Fruit fly (Drosophila melanogaster) whole organism, embryonic: ENCODE measurements around the gene put.

Experiments used
- ATbp ChIP-seq: fragments of 200-800 bp; sonication (Bioruptor generic); optimal IDR thresholded peaks from 2 replicates; lab custom pipeline; 2017; ENCODE audit warnings: missing biosample characterization, mild to moderate bottlenecking, missing genetic modification characterization, missing genetic modification reagents
- CG10274 ChIP-seq: fragments of 200-800 bp; sonication (Bioruptor generic); optimal IDR thresholded peaks from 3 replicates; lab custom pipeline; 2017; ENCODE audit warnings: missing biosample characterization, mild to moderate bottlenecking, missing genetic modification characterization
- CG10431 ChIP-seq: fragments of 200-800 bp; sonication (Bioruptor generic); optimal IDR thresholded peaks from 3 replicates; lab custom pipeline; 2018; ENCODE audit warnings: missing biosample characterization, mild to moderate bottlenecking, missing genetic modification characterization
- CG10462 ChIP-seq: fragments of 200-800 bp; sonication (Bioruptor generic); optimal IDR thresholded peaks from 2 replicates; lab custom pipeline; 2016; ENCODE audit warnings: missing biosample characterization, missing genetic modification characterization
- CG11398 ChIP-seq: fragments of 200-800 bp; sonication (Bioruptor generic); optimal IDR thresholded peaks from 2 replicates; lab custom pipeline; 2016; ENCODE audit warnings: missing biosample characterization, missing genetic modification characterization
- CG12659 ChIP-seq: fragments of 200-800 bp; sonication (Bioruptor generic); optimal IDR thresholded peaks from 3 replicates; lab custom pipeline; 2017; ENCODE audit warnings: mild to moderate bottlenecking, missing biosample characterization, missing genetic modification reagents, missing genetic modification characterization
- CG13287 ChIP-seq: fragments of 200-800 bp; sonication (Bioruptor generic); IDR thresholded peaks from 2 replicates; pipeline ENCODE4 v1.3.6; 2022; ENCODE audit warnings: missing biosample characterization, missing genetic modification characterization; ENCODE audit not compliant: partially characterized antibody
- CG14710 ChIP-seq: fragments of 200-800 bp; sonication (Bioruptor generic); optimal IDR thresholded peaks from 3 replicates; lab custom pipeline; 2019; ENCODE audit warnings: missing biosample characterization, mild to moderate bottlenecking, missing genetic modification characterization, moderate library complexity
- CG15011 ChIP-seq: fragments of 200-800 bp; sonication (Bioruptor generic); optimal IDR thresholded peaks from 3 replicates; lab custom pipeline; 2018; ENCODE audit warnings: missing biosample characterization, mild to moderate bottlenecking, missing genetic modification characterization
- CG2129 ChIP-seq: fragments of 200-800 bp; sonication (Bioruptor generic); IDR thresholded peaks from 2 replicates; pipeline ENCODE4 v1.3.6; 2022; ENCODE audit warnings: missing biosample characterization, missing genetic modification characterization; ENCODE audit not compliant: partially characterized antibody
- CG2202 ChIP-seq: fragments of 200-800 bp; sonication (Bioruptor generic); optimal IDR thresholded peaks from 2 replicates; lab custom pipeline; 2018; ENCODE audit warnings: missing biosample characterization, mild to moderate bottlenecking, missing genetic modification characterization
- CG6272 ChIP-seq: fragments of 200-800 bp; sonication (Bioruptor generic); IDR thresholded peaks from 2 replicates; pipeline ENCODE4 v1.3.6; 2022; ENCODE audit warnings: missing biosample characterization, missing genetic modification characterization
- CG9215 ChIP-seq: fragments of 200-800 bp; sonication (Bioruptor generic); IDR thresholded peaks from 2 replicates; pipeline ENCODE4 v1.3.6; 2022; ENCODE audit warnings: missing biosample characterization, missing genetic modification characterization
- CG9876 ChIP-seq: fragments of 200-800 bp; sonication (Bioruptor generic); optimal IDR thresholded peaks from 2 replicates; lab custom pipeline; 2016; ENCODE audit warnings: missing biosample characterization, missing genetic modification characterization
- D19B ChIP-seq: fragments of 200-800 bp; sonication (Bioruptor generic); optimal IDR thresholded peaks from 2 replicates; lab custom pipeline; 2017; ENCODE audit warnings: missing biosample characterization, mild to moderate bottlenecking, missing genetic modification characterization
- Dp ChIP-seq: fragments of 200-800 bp; sonication (Bioruptor generic); optimal IDR thresholded peaks from 2 replicates; lab custom pipeline; 2018; ENCODE audit warnings: missing biosample characterization, mild to moderate bottlenecking, missing genetic modification characterization, moderate library complexity
- E2f2 ChIP-seq: fragments of 200-800 bp; sonication (Bioruptor generic); IDR thresholded peaks from 2 replicates; pipeline ENCODE4 v1.3.6; 2022; ENCODE audit warnings: missing biosample characterization, missing genetic modification characterization
- Gug ChIP-seq: fragments of 200-800 bp; sonication (Bioruptor generic); IDR thresholded peaks from 4 replicates; pipeline ENCODE4 v1.3.6; 2022; ENCODE audit warnings: missing biosample characterization, missing genetic modification characterization
- Hmx ChIP-seq: fragments of 200-800 bp; sonication (Bioruptor generic); optimal IDR thresholded peaks from 2 replicates; lab custom pipeline; 2016; ENCODE audit warnings: missing biosample characterization, missing genetic modification characterization
- Kr ChIP-seq: fragments of 200-800 bp; sonication (Bioruptor generic); optimal IDR thresholded peaks from 2 replicates; lab custom pipeline; 2017; ENCODE audit warnings: missing biosample characterization, mild to moderate bottlenecking, missing genetic modification characterization
- MBD-R2 ChIP-seq: fragments of 200-800 bp; sonication (Bioruptor generic); IDR thresholded peaks from 2 replicates; pipeline ENCODE4 v1.3.6; 2022; ENCODE audit warnings: missing biosample characterization, missing genetic modification characterization
- Pdp1 ChIP-seq, 2 experiments: fragments of 200-800 bp; sonication (Bioruptor generic); optimal IDR thresholded peaks; 3 replicates each; lab custom pipeline; 2016; ENCODE audit warnings: missing biosample characterization in 2 of 2, missing genetic modification characterization in 2 of 2, mild to moderate bottlenecking in 1 of 2, moderate library complexity in 1 of 2
- Tbp ChIP-seq: fragments of >200 bp; optimal IDR thresholded peaks from 2 replicates; lab custom pipeline; 2018; ENCODE audit warnings: missing biosample characterization, missing genetic modification characterization
- Vsx1 ChIP-seq: fragments of 200-800 bp; sonication (Bioruptor generic); optimal IDR thresholded peaks from 2 replicates; lab custom pipeline; 2017; ENCODE audit warnings: missing biosample characterization, mild to moderate bottlenecking, missing genetic modification characterization, missing genetic modification reagents
- bsh ChIP-seq, 2 experiments: fragments of 200-800 bp; sonication (Bioruptor generic); optimal IDR thresholded peaks; 2 replicates each; lab custom pipeline; 2017 to 2018; ENCODE audit warnings: mild to moderate bottlenecking in 2 of 2, missing biosample characterization in 2 of 2, missing genetic modification characterization in 2 of 2, moderate library complexity in 1 of 2
- crp ChIP-seq, 2 experiments: fragments of 200-800 bp; sonication (Bioruptor generic); optimal IDR thresholded peaks; 2 replicates in 1 of 2; 3 replicates in 1 of 2; lab custom pipeline; 2017; ENCODE audit warnings: missing biosample characterization in 2 of 2, missing genetic modification characterization in 2 of 2, mild to moderate bottlenecking in 1 of 2, moderate library complexity in 1 of 2
- danr ChIP-seq: fragments of 200-800 bp; sonication (Bioruptor generic); IDR thresholded peaks from 2 replicates; pipeline ENCODE4 v1.3.6; 2022; ENCODE audit warnings: missing biosample characterization, missing genetic modification characterization
- eyg ChIP-seq: fragments of 200-800 bp; sonication (Bioruptor generic); optimal IDR thresholded peaks from 3 replicates; lab custom pipeline; 2016; ENCODE audit warnings: missing biosample characterization, missing genetic modification characterization
- fd102C ChIP-seq: fragments of 200-800 bp; sonication (Bioruptor generic); optimal IDR thresholded peaks from 2 replicates; lab custom pipeline; 2018; ENCODE audit warnings: missing biosample characterization, mild to moderate bottlenecking, missing genetic modification characterization, moderate library complexity
- fd96Cb ChIP-seq: fragments of 200-800 bp; sonication (Bioruptor generic); optimal IDR thresholded peaks from 2 replicates; lab custom pipeline; 2018; ENCODE audit warnings: missing biosample characterization, mild to moderate bottlenecking, missing genetic modification characterization, moderate library complexity
- gce ChIP-seq: fragments of 200-800 bp; sonication (Bioruptor generic); IDR thresholded peaks from 3 replicates; pipeline ENCODE4 v1.3.6; 2022; ENCODE audit warnings: missing biosample characterization, missing genetic modification characterization
- grn ChIP-seq: fragments of 200-800 bp; sonication (Bioruptor generic); optimal IDR thresholded peaks from 3 replicates; lab custom pipeline; 2017; ENCODE audit warnings: missing biosample characterization, missing genetic modification characterization
- jigr1 ChIP-seq: fragments of 200-800 bp; sonication (Bioruptor generic); IDR thresholded peaks from 3 replicates; pipeline ENCODE4 v1.3.6; 2022; ENCODE audit warnings: missing biosample characterization, missing genetic modification characterization
- mirr ChIP-seq: fragments of 200-800 bp; sonication (Bioruptor generic); optimal IDR thresholded peaks from 3 replicates; lab custom pipeline; 2018; ENCODE audit warnings: missing biosample characterization, mild to moderate bottlenecking, missing genetic modification characterization
- nmo ChIP-seq: fragments of 200-800 bp; sonication (Bioruptor generic); optimal IDR thresholded peaks from 2 replicates; lab custom pipeline; 2018; ENCODE audit warnings: missing biosample characterization, mild to moderate bottlenecking, missing genetic modification characterization, moderate library complexity
- psq ChIP-seq: fragments of 200-800 bp; sonication (Bioruptor generic); optimal IDR thresholded peaks from 2 replicates; lab custom pipeline; 2017; ENCODE audit warnings: missing biosample characterization, missing genetic modification characterization
- so ChIP-seq: fragments of 200-800 bp; sonication (Bioruptor generic); IDR thresholded peaks from 3 replicates; pipeline ENCODE4 v1.3.6; 2022; ENCODE audit warnings: missing biosample characterization, missing genetic modification characterization
- tup ChIP-seq: fragments of 200-800 bp; sonication (Bioruptor generic); optimal IDR thresholded peaks from 2 replicates; lab custom pipeline; 2016; ENCODE audit warnings: missing biosample characterization, mild to moderate bottlenecking, missing genetic modification characterization, moderate library complexity
- wdn ChIP-seq: fragments of 200-800 bp; sonication (Bioruptor generic); IDR thresholded peaks from 2 replicates; pipeline ENCODE4 v1.3.6; 2022; ENCODE audit warnings: missing biosample characterization, missing genetic modification characterization
- zfh1 ChIP-seq: fragments of 200-800 bp; sonication (Bioruptor generic); IDR thresholded peaks from 3 replicates; pipeline ENCODE4 v1.3.6; 2022; ENCODE audit warnings: missing biosample characterization, missing genetic modification characterization

Gene put

dm6 chr3R:14608892-14609692, 16.4 kb downstream of the put start, which contains the start of gene CG14853 (continued):
- TF ChIP-seq MBD-R2 (GFP tag; lab: Robert Waterston, UW) (no peak), D19B (GFP tag; lab: Kevin White, UChicago) (peak; percentile 87), CG13287 (GFP tag; lab: Robert Waterston, UW) (no peak), bsh (GFP tag; optimal IDR thresholded peaks at IDR 0.05; lab: Kevin White, UChicago) (peak in 1 of 2 experiments; percentile 88), CG9215 (peak; percentile 47), fd102C (GFP tag; lab: Kevin White, UChicago) (no peak), Pdp1 (GFP tag; optimal IDR thresholded peaks at IDR 0.05; lab: Kevin White, UChicago) (peak in 1 of 2 experiments; percentile 45), CG14710 (peak; percentile 45), CG2129 (no peak), danr (0 out of 2 replicates have a peak, but pooled peaks have one; percentile 21), eyg (peak; percentile 4), gce (GFP tag; lab: Robert Waterston, UW) (peak; percentile 77; the same call in 2 of the 3 replicates), jigr1 (no peak), psq (GFP tag; lab: Kevin White, UChicago) (peak; percentile 56), Hmx (GFP tag; lab: Kevin White, UChicago) (no peak), so (GFP tag; lab: Robert Waterston, UW) (peak; percentile 68; the same call in 2 of the 3 replicates), crp (GFP tag; optimal IDR thresholded peaks at IDR 0.05; lab: Kevin White, UChicago) (peak in 1 of 2 experiments; percentile 22), fd96Cb (tag; lab: Kevin White, UChicago) (peak; percentile 64), CG11398 (GFP tag; lab: Kevin White, UChicago) (peak; percentile 38), Vsx1 (GFP tag; lab: Kevin White, UChicago) (peak; percentile 55), CG9876 (GFP tag; lab: Kevin White, UChicago) (no peak), Kr (no peak), zfh1 (GFP tag; lab: Robert Waterston, UW) (peak; percentile 77), wdn (GFP tag; lab: Robert Waterston, UW) (0 out of 2 replicates have a peak, but pooled peaks have one; percentile 5), Dp (GFP tag; lab: Kevin White, UChicago) (no peak), tup (GFP tag; lab: Kevin White, UChicago) (no peak), ATbp (GFP tag; lab: Kevin White, UChicago) (peak; percentile 76), E2f2 (GFP tag; lab: Robert Waterston, UW) (peak; percentile 67; the same call in 1 of the 2 replicates), CG10462 (peak; percentile 84), CG2202 (tag; lab: Kevin White, UChicago) (peak; percentile 12), CG15011 (GFP tag; lab: Kevin White, UChicago) (peak; percentile 54), Tbp (no peak), CG10274 (GFP tag; lab: Kevin White, UChicago) (no peak), CG12659 (GFP tag; lab: Kevin White, UChicago) (peak; percentile 93), CG10431 (GFP tag; lab: Kevin White, UChicago) (peak; percentile 64), mirr (GFP tag; lab: Kevin White, UChicago) (peak; percentile 78), Gug (GFP tag; lab: Robert Waterston, UW) (peak; percentile 52; the same call in 2 of the 4 replicates), CG6272 (GFP tag; lab: Robert Waterston, UW) (no peak), grn (GFP tag; lab: Kevin White, UChicago) (peak; percentile 34), nmo (GFP tag; lab: Kevin White, UChicago) (peak; percentile 85)
